Worm (Caenorhabditis elegans): ENCODE data around the gene B0244.9.

ce11 chrIII:5721888-5722287, 8.9 kb downstream of the B0244.9 start:
- TF ChIP-seq flt-1 (GFP tag; IDR thresholded peaks at IDR 0.05) (peak; percentile 49; the same call in 1 of the 2 replicates), med-1 (GFP tag; optimal IDR thresholded peaks at IDR 0.05; ENCODE audit: insufficient read depth) (no peak), T22C8.4 (GFP tag; IDR thresholded peaks at IDR 0.05) (peak; percentile 18; the same call in 1 of the 2 replicates), ztf-23 (GFP tag; IDR thresholded peaks at IDR 0.05) (no peak), ref-1 (GFP tag; conservative IDR thresholded peaks at IDR 0.05) (no peak)

All from whole organism, midembryonic.